Worm (Caenorhabditis elegans) whole organism, young adult: Measurements from ENCODE around the gene ltd-1.

ENCODE experiments used
- B0336.3 ChIP-seq: fragments of 200-800 bp; sonication (Bioruptor generic); IDR thresholded peaks from 2 replicates; pipeline ENCODE4 v1.3.6; 2022; ENCODE audit warnings: missing genetic modification characterization, missing compliant biosample characterization
- F55B11.4 ChIP-seq: sonication (generic microtip); optimal IDR thresholded peaks from 2 replicates; lab custom pipeline; 2016; ENCODE audit warnings: missing compliant biosample characterization, missing genetic modification characterization, borderline replicate concordance; ENCODE audit not compliant: insufficient read depth
- F57A8.1 ChIP-seq: fragments of 200-800 bp; sonication (Bioruptor generic); optimal IDR thresholded peaks from 2 replicates; lab custom pipeline; 2018; ENCODE audit warnings: mild to moderate bottlenecking, missing genetic modification characterization, moderate library complexity, missing compliant biosample characterization
- ZK185.1 ChIP-seq: sonication (generic microtip); optimal IDR thresholded peaks from 2 replicates; lab custom pipeline; 2016; ENCODE audit warnings: mild to moderate bottlenecking, missing genetic modification characterization, missing compliant biosample characterization; ENCODE audit not compliant: poor library complexity, severe bottlenecking
- ama-1 ChIP-seq, 3 experiments: fragments of 150-350 bp in 1 of 3; sonication (generic microtip) in 2 of 3; optimal IDR thresholded peaks; 2 replicates each; lab custom pipeline; 2014 to 2018; ENCODE audit warnings: missing biosample characterization in 2 of 3, missing genetic modification characterization in 2 of 3, missing genetic modification reagents in 2 of 3
- aptf-2 ChIP-seq: fragments of 200-800 bp; sonication (Bioruptor generic); conservative IDR thresholded peaks from 2 replicates; pipeline ENCODE4 v1.3.6; 2022; ENCODE audit warnings: missing genetic modification reagents, missing genetic modification characterization, missing compliant biosample characterization
- atf-7 ChIP-seq: sonication (generic microtip); optimal IDR thresholded peaks from 2 replicates; lab custom pipeline; 2017; ENCODE audit warnings: mild to moderate bottlenecking, missing genetic modification characterization, missing compliant biosample characterization
- attf-6 ChIP-seq: fragments of 200-800 bp; sonication (Bioruptor generic); IDR thresholded peaks from 2 replicates; pipeline ENCODE4 v1.3.6; 2022; ENCODE audit warnings: missing genetic modification reagents, missing genetic modification characterization, missing compliant biosample characterization
- bed-1 ChIP-seq: fragments of 200-800 bp; sonication (Bioruptor generic); IDR thresholded peaks from 2 replicates; pipeline ENCODE4 v1.3.6; 2022; ENCODE audit warnings: missing genetic modification reagents, missing genetic modification characterization, missing compliant biosample characterization
- bed-2 ChIP-seq: fragments of 200-800 bp; sonication (Bioruptor generic); IDR thresholded peaks from 2 replicates; pipeline ENCODE4 v1.3.6; 2022; ENCODE audit warnings: missing genetic modification reagents, missing genetic modification characterization, missing compliant biosample characterization
- ccch-3 ChIP-seq: fragments of 200-800 bp; sonication (Bioruptor generic); optimal IDR thresholded peaks from 2 replicates; lab custom pipeline; 2018; ENCODE audit warnings: mild to moderate bottlenecking, missing genetic modification characterization, missing compliant biosample characterization
- ceh-100 ChIP-seq: fragments of 200-800 bp; sonication (Bioruptor generic); IDR thresholded peaks from 2 replicates; pipeline ENCODE4 v1.3.6; 2022; ENCODE audit warnings: missing genetic modification reagents, missing genetic modification characterization, missing compliant biosample characterization
- ceh-27 ChIP-seq: fragments of 200-800 bp; sonication (Bioruptor generic); optimal IDR thresholded peaks from 2 replicates; lab custom pipeline; 2018; ENCODE audit warnings: mild to moderate bottlenecking, missing genetic modification characterization, moderate library complexity, missing compliant biosample characterization
- dpl-1 ChIP-seq: fragments of 150-350 bp; optimal IDR thresholded peaks from 2 replicates; lab custom pipeline; 2014; ENCODE audit warnings: missing biosample characterization, missing genetic modification reagents, missing genetic modification characterization
- efl-1 ChIP-seq: fragments of 150-350 bp; optimal IDR thresholded peaks from 2 replicates; lab custom pipeline; 2014; ENCODE audit warnings: missing biosample characterization, missing genetic modification reagents, missing genetic modification characterization
- gei-17 ChIP-seq: fragments of 200-800 bp; sonication (Bioruptor generic); optimal IDR thresholded peaks from 2 replicates; lab custom pipeline; 2018; ENCODE audit warnings: mild to moderate bottlenecking, missing genetic modification characterization, missing compliant biosample characterization
- hsf-1 ChIP-seq: fragments of 200-800 bp; sonication (Bioruptor generic); IDR thresholded peaks from 2 replicates; pipeline ENCODE4 v1.3.6; 2022; ENCODE audit warnings: missing genetic modification reagents, missing genetic modification characterization, missing compliant biosample characterization
- lin-40 ChIP-seq: sonication (generic microtip); optimal IDR thresholded peaks from 2 replicates; lab custom pipeline; 2016; ENCODE audit warnings: missing genetic modification characterization, mild to moderate bottlenecking, missing compliant biosample characterization, missing genotype, missing genetic modification reagents
- lsl-1 ChIP-seq: fragments of 200-800 bp; sonication (Bioruptor generic); optimal IDR thresholded peaks from 2 replicates; lab custom pipeline; 2018; ENCODE audit warnings: mild to moderate bottlenecking, missing genetic modification characterization, moderate library complexity, missing compliant biosample characterization
- madf-6 ChIP-seq: fragments of 200-800 bp; sonication (Bioruptor generic); IDR thresholded peaks from 2 replicates; pipeline ENCODE4 v1.3.6; 2022; ENCODE audit warnings: missing genetic modification reagents, missing genetic modification characterization, missing compliant biosample characterization
- madf-8 ChIP-seq: fragments of 200-800 bp; sonication (Bioruptor generic); conservative IDR thresholded peaks from 2 replicates; pipeline ENCODE4 v1.3.6; 2022; ENCODE audit warnings: missing genetic modification reagents, missing genetic modification characterization, missing compliant biosample characterization
- mcd-1 ChIP-seq: fragments of 200-800 bp; sonication (Bioruptor generic); IDR thresholded peaks from 2 replicates; pipeline ENCODE4 v1.3.6; 2022; ENCODE audit warnings: missing genetic modification reagents, missing genetic modification characterization, missing compliant biosample characterization
- mes-4 ChIP-seq: sonication (generic microtip); optimal IDR thresholded peaks from 2 replicates; lab custom pipeline; 2016; ENCODE audit warnings: missing genotype, missing genetic modification characterization, missing compliant biosample characterization
- nhr-27 ChIP-seq: fragments of 200-800 bp; sonication (Bioruptor generic); optimal IDR thresholded peaks from 2 replicates; lab custom pipeline; 2018; ENCODE audit warnings: mild to moderate bottlenecking, missing genetic modification characterization, moderate library complexity, missing compliant biosample characterization
- pbrm-1 ChIP-seq: fragments of 200-800 bp; sonication (Bioruptor generic); IDR thresholded peaks from 2 replicates; pipeline ENCODE4 v1.3.6; 2022; ENCODE audit warnings: missing genetic modification reagents, missing genetic modification characterization, missing compliant biosample characterization
- pha-4 ChIP-seq: fragments of 150-350 bp; sonication (generic microtip); optimal IDR thresholded peaks from 2 replicates; lab custom pipeline; 2014; ENCODE audit warnings: missing biosample characterization, missing genetic modification reagents, missing genetic modification characterization
- snpc-1.3 ChIP-seq: sonication (generic microtip); optimal IDR thresholded peaks from 2 replicates; lab custom pipeline; 2017; ENCODE audit warnings: missing genetic modification characterization, mild to moderate bottlenecking, missing compliant biosample characterization, antibody characterized with exemption, moderate library complexity, missing genotype, missing genetic modification reagents; ENCODE audit not compliant: insufficient read depth
- unc-130 ChIP-seq: sonication (generic microtip); optimal IDR thresholded peaks from 2 replicates; lab custom pipeline; 2016; ENCODE audit warnings: missing genetic modification reagents, missing genetic modification characterization, missing compliant biosample characterization
- zfh-2 ChIP-seq: fragments of 200-800 bp; sonication (Bioruptor generic); conservative IDR thresholded peaks from 2 replicates; pipeline ENCODE4 v1.3.6; 2022; ENCODE audit warnings: missing genetic modification reagents, missing genetic modification characterization, missing compliant biosample characterization
- ztf-25 ChIP-seq: fragments of 200-800 bp; sonication (Bioruptor generic); IDR thresholded peaks from 2 replicates; pipeline ENCODE4 v1.3.6; 2022; ENCODE audit warnings: missing genetic modification reagents, missing genetic modification characterization, missing compliant biosample characterization

Gene ltd-1

DNA sequence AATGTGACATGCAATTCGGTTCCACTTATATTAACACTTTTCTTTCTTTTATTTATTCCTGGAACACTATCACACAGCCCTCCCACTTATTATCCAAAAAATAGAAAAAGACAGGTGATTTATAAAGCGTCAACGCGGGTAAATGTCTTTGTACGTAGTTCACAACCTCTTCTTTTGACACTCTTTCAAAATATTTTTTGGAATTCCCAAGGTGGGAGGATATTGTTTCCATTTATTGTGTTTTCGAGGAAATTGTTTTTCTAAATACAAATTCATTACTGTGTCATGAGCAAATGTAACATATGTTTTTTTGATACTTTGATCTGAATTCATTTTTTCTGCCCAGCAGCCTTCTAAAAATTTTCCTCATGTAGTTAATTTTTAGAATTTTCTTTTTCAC lies 34.6 kb downstream of the ltd-1 start (continued):
- no peak for TF ChIP-seq ztf-25 (GFP tag; lab: Robert Waterston, UW)

ce11 chrII:8052850-8053249 lies 39.7 kb downstream of the ltd-1 start, which contains the start of gene T05H10.4:
Gene T05H10.4 (plus strand): TSS chrII:8053150.
- TF ChIP-seq hsf-1 (GFP tag; lab: Robert Waterston, UW) (no peak), ccch-3 (GFP tag; lab: Kevin White, UChicago) (no peak), ceh-100 (GFP tag; lab: Robert Waterston, UW) (no peak), attf-6 (GFP tag; lab: Robert Waterston, UW) (no peak), nhr-27 (tag; lab: Kevin White, UChicago) (no peak), F57A8.1 (no peak)

ce11 chrII:8052172-8052571 lies 40.4 kb downstream of the ltd-1 start:
- TF ChIP-seq dpl-1 (GFP tag; lab: Kevin White, UChicago) (peak; percentile 2), ceh-27 (GFP tag; lab: Kevin White, UChicago) (no peak), lin-40 (tag; lab: Kevin White, UChicago) (no peak), ZK185.1 (no peak), efl-1 (GFP tag; lab: Kevin White, UChicago) (peak; percentile 71), aptf-2 (peak; percentile 83; the same call in 1 of the 2 replicates), pbrm-1 (GFP tag; lab: Robert Waterston, UW) (no peak), mcd-1 (GFP tag; lab: Robert Waterston, UW) (no peak), madf-8 (peak; percentile 24; the same call in 1 of the 2 replicates), pha-4 (tag; lab: Kevin White, UChicago) (no peak)

DNA sequence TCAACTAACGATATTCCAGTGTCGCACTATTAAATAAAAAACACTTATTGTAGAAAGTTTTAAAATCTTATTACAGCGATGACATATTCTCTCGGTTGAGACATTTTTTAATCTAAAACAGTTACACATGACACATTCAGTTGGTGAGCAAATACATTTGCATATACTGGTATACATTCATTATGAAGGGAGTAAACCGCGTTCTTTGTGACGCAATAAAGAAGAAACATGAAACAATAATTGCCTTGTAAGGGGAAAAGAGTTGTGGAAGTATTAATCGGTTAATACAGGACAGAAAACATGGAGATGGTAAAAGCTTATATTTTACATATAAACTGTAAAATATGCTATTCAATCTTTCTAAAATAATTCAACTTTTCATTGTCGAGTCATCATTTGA lies 41.2 kb downstream of the ltd-1 start:
- no peak for TF ChIP-seq atf-7 (tag; lab: Kevin White, UChicago)
- TF ChIP-seq, all 124 proteins: peak for 0

- TF ChIP-seq bed-1, result no peak
- no peak for TF ChIP-seq mes-4 (tag; lab: Kevin White, UChicago)
- no peak for TF ChIP-seq bed-2
- TF ChIP-seq madf-6 (GFP tag; lab: Robert Waterston, UW), result no peak
- TF ChIP-seq atf-7 (tag; lab: Kevin White, UChicago), result no peak
- TF ChIP-seq gei-17 (GFP tag; lab: Kevin White, UChicago), result no peak
- no peak for TF ChIP-seq zfh-2 (GFP tag; lab: Robert Waterston, UW)
- no peak for TF ChIP-seq snpc-1.3 (tag; lab: Kevin White, UChicago)
- TF ChIP-seq unc-130 (GFP tag; lab: Kevin White, UChicago), result no peak
Measured at ce11 chrII:8050477-8050876, 42.1 kb downstream of the ltd-1 start, which contains the start of gene mtre-1. Gene mtre-1 (minus strand): TSS chrII:8050577.

ce11 chrII:8047264-8047663 lies 45.3 kb downstream of the ltd-1 start, which contains the start of gene apn-1:
Gene apn-1 (plus strand): TSS chrII:8047564.
- TF ChIP-seq B0336.3 (GFP tag; lab: Robert Waterston, UW), result no peak
- no peak for TF ChIP-seq ama-1 (optimal IDR thresholded peaks at IDR 0.05; lab: Kevin White, UChicago)
- TF ChIP-seq ama-1 (GFP tag; optimal IDR thresholded peaks at IDR 0.05; lab: Kevin White, UChicago), result peak in 1 of 2 experiments; percentile 13
- TF ChIP-seq F55B11.4 (tag; lab: Kevin White, UChicago), result no peak
- TF ChIP-seq madf-8, result no peak
- TF ChIP-seq lsl-1 (GFP tag; lab: Kevin White, UChicago), result no peak
